Worm (Caenorhabditis elegans) whole organism, L4 larva: Measurements from ENCODE around the gene W10D9.3.
A peak's percentile ranks its signal among the peaks of the same experiment; 100 is the strongest.

Experiments
- F10B5.3 ChIP-seq: sonication (generic microtip); optimal IDR thresholded peaks from 2 replicates; lab custom pipeline; 2016; ENCODE audit warnings: mild to moderate bottlenecking, missing genetic modification characterization, missing compliant biosample characterization
- T20F7.1 ChIP-seq: fragments of 200-800 bp; sonication (Bioruptor generic); optimal IDR thresholded peaks from 2 replicates; lab custom pipeline; 2018; ENCODE audit warnings: mild to moderate bottlenecking, missing genetic modification characterization, missing compliant biosample characterization
- Y75B8A.6 ChIP-seq: fragments of 200-800 bp; sonication (Bioruptor generic); IDR thresholded peaks from 2 replicates; pipeline ENCODE4 v1.3.6; 2022; ENCODE audit warnings: missing genetic modification reagents, missing genetic modification characterization, missing compliant biosample characterization
- aha-1 ChIP-seq: fragments of 150-350 bp; peaks from one replicate; lab custom pipeline; 2014; ENCODE audit warnings: missing biosample characterization, missing genetic modification characterization
- ama-1 ChIP-seq: fragments of 150-350 bp; optimal IDR thresholded peaks from 2 replicates; lab custom pipeline; 2014; ENCODE audit warnings: inconsistent platforms, mixed read lengths
- ceh-20 ChIP-seq: fragments of 200-800 bp; sonication (Bioruptor generic); IDR thresholded peaks from 2 replicates; pipeline ENCODE4 v1.3.6; 2022; ENCODE audit warnings: missing genetic modification reagents, missing genetic modification characterization, missing compliant biosample characterization
- ceh-32 ChIP-seq: sonication (generic microtip); optimal IDR thresholded peaks from 2 replicates; lab custom pipeline; 2016; ENCODE audit warnings: mild to moderate bottlenecking, missing genetic modification characterization, missing compliant biosample characterization; ENCODE audit not compliant: poor library complexity
- daf-16 ChIP-seq, 3 experiments: sonication (generic microtip); optimal IDR thresholded peaks; 2 replicates each; lab custom pipeline; 2016 to 2017; ENCODE audit warnings: missing genetic modification characterization in 3 of 3, missing genetic modification reagents in 3 of 3, mild to moderate bottlenecking in 2 of 3, missing compliant biosample characterization in 2 of 3, missing biosample characterization in 1 of 3, moderate library complexity in 1 of 3
- dpl-1 ChIP-seq: fragments of 150-350 bp; optimal IDR thresholded peaks from 2 replicates; lab custom pipeline; 2014; ENCODE audit warnings: missing biosample characterization, missing genetic modification reagents, missing genetic modification characterization
- dve-1 ChIP-seq: sonication (generic microtip); optimal IDR thresholded peaks from 2 replicates; lab custom pipeline; 2017; ENCODE audit warnings: antibody characterized with exemption, mild to moderate bottlenecking, missing genetic modification characterization, missing compliant biosample characterization; ENCODE audit not compliant: insufficient read depth
- gei-8 ChIP-seq: fragments of 200-800 bp; sonication (Bioruptor generic); optimal IDR thresholded peaks from 2 replicates; lab custom pipeline; 2018; ENCODE audit warnings: mild to moderate bottlenecking, missing genetic modification characterization, missing compliant biosample characterization
- hif-1 ChIP-seq, 2 experiments: sonication (generic microtip); optimal IDR thresholded peaks; 2 replicates each; lab custom pipeline; 2016 to 2017; ENCODE audit warnings: missing compliant biosample characterization in 2 of 2, missing genetic modification characterization in 2 of 2, missing genetic modification reagents in 2 of 2, missing genotype in 2 of 2, mild to moderate bottlenecking in 1 of 2
- lin-1 ChIP-seq: fragments of 200-800 bp; sonication (Bioruptor generic); IDR thresholded peaks from 2 replicates; pipeline ENCODE4 v1.3.6; 2022; ENCODE audit warnings: missing genetic modification reagents, missing genetic modification characterization, missing compliant biosample characterization
- mdl-1 ChIP-seq, 2 experiments: fragments of 150-350 bp in 1 of 2; sonication (generic microtip) in 1 of 2; optimal IDR thresholded peaks; 2 replicates each; lab custom pipeline; 2014 to 2017; ENCODE audit warnings: missing biosample characterization in 2 of 2, missing genetic modification characterization in 2 of 2
- mep-1 ChIP-seq: fragments of 150-350 bp; sonication (generic microtip); optimal IDR thresholded peaks from 3 replicates; lab custom pipeline; 2014; ENCODE audit warnings: missing biosample characterization, missing genetic modification characterization
- nhr-25 ChIP-seq: sonication (generic microtip); optimal IDR thresholded peaks from 2 replicates; lab custom pipeline; 2017; ENCODE audit warnings: missing genetic modification characterization, mild to moderate bottlenecking, missing compliant biosample characterization, antibody characterized with exemption, moderate library complexity, borderline replicate concordance; ENCODE audit not compliant: insufficient read depth
- nhr-41 ChIP-seq: fragments of 200-800 bp; sonication (Bioruptor generic); IDR thresholded peaks from 2 replicates; pipeline ENCODE4 v1.3.6; 2022; ENCODE audit warnings: missing genetic modification reagents, missing genetic modification characterization, missing compliant biosample characterization
- pha-4 ChIP-seq, 2 experiments: fragments of 150-350 bp in 1 of 2; fragments of 200-800 bp in 1 of 2; sonication (Bioruptor generic) in 1 of 2; IDR thresholded peaks in 1 of 2; optimal IDR thresholded peaks in 1 of 2; 2 replicates each; pipeline versions ENCODE4 v1.3.6 to Lab custom; 2014 to 2022; ENCODE audit warnings: missing genetic modification characterization in 2 of 2, missing genetic modification reagents in 2 of 2, missing biosample characterization in 1 of 2, missing compliant biosample characterization in 1 of 2
- php-3 ChIP-seq: fragments of 200-800 bp; sonication (Bioruptor generic); IDR thresholded peaks from 2 replicates; pipeline ENCODE4 v1.3.6; 2022; ENCODE audit warnings: missing genetic modification reagents, missing genetic modification characterization, missing compliant biosample characterization
- pqm-1 ChIP-seq: sonication (generic microtip); optimal IDR thresholded peaks from 2 replicates; lab custom pipeline; 2017; ENCODE audit warnings: missing biosample characterization, missing genetic modification characterization
- skn-1 ChIP-seq: fragments of 150-350 bp; optimal IDR thresholded peaks from 2 replicates; lab custom pipeline; 2014; ENCODE audit warnings: missing biosample characterization, missing genetic modification characterization
- unc-62 ChIP-seq, 3 experiments: fragments of 150-350 bp in 1 of 3; sonication (generic microtip); optimal IDR thresholded peaks in 2 of 3; peaks in 1 of 3; 1 replicate in 1 of 3; 2 replicates in 2 of 3; lab custom pipeline; 2014 to 2017; ENCODE audit warnings: missing biosample characterization in 3 of 3, missing genetic modification characterization in 3 of 3, missing genetic modification reagents in 3 of 3, missing genotype in 1 of 3
- ztf-11 ChIP-seq: fragments of 150-350 bp; optimal IDR thresholded peaks from 2 replicates; lab custom pipeline; 2014; ENCODE audit warnings: missing biosample characterization, missing genetic modification characterization

W10D9.3 gene

DNA sequence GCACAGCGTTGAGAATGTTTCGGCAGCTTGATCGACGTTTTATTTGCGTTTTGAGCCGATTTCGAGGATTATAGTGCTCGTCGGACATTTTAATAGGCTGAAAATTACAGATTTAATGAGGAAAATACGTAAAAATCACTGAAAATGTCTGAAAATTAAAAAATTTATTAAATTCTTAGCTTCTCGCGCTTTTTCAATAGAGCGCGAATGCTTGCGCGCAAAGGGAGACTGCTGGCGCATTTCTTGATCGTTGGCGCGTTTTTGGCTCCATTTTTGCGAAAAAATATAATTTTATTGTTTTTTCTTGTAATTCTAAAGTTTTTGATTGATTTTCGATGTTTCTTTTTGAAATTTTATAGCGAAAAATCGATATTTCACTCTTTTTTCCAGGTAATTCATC is 49.9 kb downstream of the W10D9.3 start, which contains the start of the genes dnsn-1 and C24H12.4 (continued):
- no peak for TF ChIP-seq nhr-41 (GFP tag; lab: Robert Waterston, UW)
- TF ChIP-seq aha-1 (tag; lab: Kevin White, UChicago) = peak; percentile 10
- TF ChIP-seq ceh-32 = peak; percentile 63
- TF ChIP-seq gei-8 (GFP tag; lab: Kevin White, UChicago) = no peak
- peak in 1 of 2 experiments; percentile 48 for TF ChIP-seq daf-16 (GFP tag; optimal IDR thresholded peaks at IDR 0.05; lab: Kevin White, UChicago)
- no peak for TF ChIP-seq daf-16 (tag; optimal IDR thresholded peaks at IDR 0.05; lab: Kevin White, UChicago)
- peak; percentile 93 for TF ChIP-seq mep-1 (tag; lab: Kevin White, UChicago)
- peak in 1 of 2 experiments; percentile 6 for TF ChIP-seq mdl-1 (tag; optimal IDR thresholded peaks at IDR 0.05; lab: Kevin White, UChicago)
- peak; percentile 97 for TF ChIP-seq dpl-1 (GFP tag; lab: Kevin White, UChicago)
- TF ChIP-seq F10B5.3 (tag; lab: Kevin White, UChicago) = peak; percentile 74
- no peak for TF ChIP-seq unc-62 (GFP tag; optimal IDR thresholded peaks at IDR 0.05 in 1 of 2; lab: Kevin White, UChicago)
- TF ChIP-seq unc-62 (tag; optimal IDR thresholded peaks at IDR 0.05; lab: Kevin White, UChicago) = no peak
- TF ChIP-seq pqm-1 (tag; lab: Kevin White, UChicago) = no peak
- TF ChIP-seq Y75B8A.6 = no peak
- peak; percentile 97 for TF ChIP-seq dve-1 (tag; lab: Kevin White, UChicago)
- peak; percentile 80 for TF ChIP-seq pha-4 (GFP tag; IDR thresholded peaks at IDR 0.05; lab: Robert Waterston, UW)
- peak; percentile 77 for TF ChIP-seq pha-4 (tag; optimal IDR thresholded peaks at IDR 0.05; lab: Kevin White, UChicago)
- TF ChIP-seq lin-1 = peak; percentile 47; the same call in 1 of the 2 replicates
- peak; percentile 16 for TF ChIP-seq nhr-25
- TF ChIP-seq hif-1 (tag; optimal IDR thresholded peaks at IDR 0.05; lab: Kevin White, UChicago) = peak in 1 of 2 experiments; percentile 67
- peak; percentile 77 for TF ChIP-seq ceh-20 (GFP tag; lab: Robert Waterston, UW)
- TF ChIP-seq php-3 (GFP tag; lab: Robert Waterston, UW) = peak; percentile 66
- no peak for TF ChIP-seq ztf-11 (tag; lab: Kevin White, UChicago)
- TF ChIP-seq T20F7.1 (GFP tag; lab: Kevin White, UChicago) = peak; percentile 86
- TF ChIP-seq skn-1 (tag; lab: Kevin White, UChicago) = no peak
- TF ChIP-seq ama-1 (lab: Kevin White, UChicago) = peak; percentile 64
- TF ChIP-seq, all 104 proteins: peak for 54
